Worm (Caenorhabditis elegans) whole organism, late embryonic: ENCODE results near the gene abcf-1.

Source experiments
- C38D4.7 ChIP-seq: fragments of 200-800 bp; sonication (Bioruptor generic); optimal IDR thresholded peaks from 2 replicates; lab custom pipeline; 2018; ENCODE audit warnings: mild to moderate bottlenecking, missing genetic modification characterization, moderate library complexity, missing compliant biosample characterization
- F13H6.1 ChIP-seq: sonication (generic microtip); optimal IDR thresholded peaks from 2 replicates; lab custom pipeline; 2016; ENCODE audit warnings: missing genetic modification characterization, missing compliant biosample characterization
- ama-1 ChIP-seq: fragments of 150-350 bp; optimal IDR thresholded peaks from 2 replicates; lab custom pipeline; 2014
- ceh-14 ChIP-seq: sonication (generic microtip); optimal IDR thresholded peaks from 2 replicates; lab custom pipeline; 2016; ENCODE audit warnings: missing genotype, missing genetic modification characterization, missing compliant biosample characterization
- ceh-19 ChIP-seq: fragments of 200-800 bp; sonication (Bioruptor generic); optimal IDR thresholded peaks from 2 replicates; lab custom pipeline; 2018; ENCODE audit warnings: mild to moderate bottlenecking, missing genetic modification characterization, missing compliant biosample characterization
- ceh-2 ChIP-seq: sonication (generic microtip); optimal IDR thresholded peaks from 2 replicates; lab custom pipeline; 2016; ENCODE audit warnings: missing genotype, missing genetic modification characterization, missing compliant biosample characterization
- ceh-24 ChIP-seq: sonication (generic microtip); optimal IDR thresholded peaks from 2 replicates; lab custom pipeline; 2016; ENCODE audit warnings: mild to moderate bottlenecking, missing genetic modification characterization, missing compliant biosample characterization
- ceh-30 ChIP-seq: fragments of 150-350 bp; optimal IDR thresholded peaks from 2 replicates; lab custom pipeline; 2014; ENCODE audit warnings: missing biosample characterization, missing genetic modification characterization
- ceh-34 ChIP-seq: sonication (generic microtip); optimal IDR thresholded peaks from 2 replicates; lab custom pipeline; 2016; ENCODE audit warnings: mild to moderate bottlenecking, missing genetic modification characterization, missing compliant biosample characterization
- ceh-45 ChIP-seq: fragments of 200-800 bp; sonication (Bioruptor generic); IDR thresholded peaks from 2 replicates; pipeline ENCODE4 v1.3.6; 2022; ENCODE audit warnings: missing genetic modification reagents, missing genetic modification characterization, missing compliant biosample characterization
- ceh-48 ChIP-seq: sonication (generic microtip); optimal IDR thresholded peaks from 2 replicates; lab custom pipeline; 2016; ENCODE audit warnings: missing genetic modification characterization, inconsistent platforms, missing compliant biosample characterization
- ceh-6 ChIP-seq: fragments of 200-800 bp; sonication (Bioruptor generic); optimal IDR thresholded peaks from 2 replicates; lab custom pipeline; 2018; ENCODE audit warnings: mild to moderate bottlenecking, missing genetic modification characterization, missing compliant biosample characterization
- ceh-9 ChIP-seq: sonication (generic microtip); optimal IDR thresholded peaks from 2 replicates; lab custom pipeline; 2016; ENCODE audit warnings: mild to moderate bottlenecking, missing genetic modification characterization, inconsistent platforms, missing compliant biosample characterization
- elt-2 ChIP-seq: sonication (generic microtip); optimal IDR thresholded peaks from 2 replicates; lab custom pipeline; 2016; ENCODE audit warnings: missing genetic modification reagents, missing genetic modification characterization, missing compliant biosample characterization
- elt-4 ChIP-seq: sonication (generic microtip); optimal IDR thresholded peaks from 2 replicates; lab custom pipeline; 2016; ENCODE audit warnings: missing genetic modification characterization, missing compliant biosample characterization
- fkh-10 ChIP-seq: fragments of 150-350 bp; optimal IDR thresholded peaks from 2 replicates; lab custom pipeline; 2014; ENCODE audit warnings: missing biosample characterization, missing genetic modification reagents, missing genetic modification characterization
- fkh-6 ChIP-seq: sonication (generic microtip); optimal IDR thresholded peaks from 2 replicates; lab custom pipeline; 2016; ENCODE audit warnings: missing genetic modification characterization, missing compliant biosample characterization
- gmeb-2 ChIP-seq: sonication (generic microtip); optimal IDR thresholded peaks from 2 replicates; lab custom pipeline; 2016; ENCODE audit warnings: missing genetic modification characterization, inconsistent platforms, missing compliant biosample characterization
- hlh-15 ChIP-seq: sonication (generic microtip); optimal IDR thresholded peaks from 2 replicates; lab custom pipeline; 2016; ENCODE audit warnings: missing genetic modification characterization, missing compliant biosample characterization
- hlh-30 ChIP-seq: sonication (generic microtip); optimal IDR thresholded peaks from 2 replicates; lab custom pipeline; 2017; ENCODE audit warnings: antibody characterized with exemption, missing genetic modification characterization, missing compliant biosample characterization; ENCODE audit not compliant: insufficient read depth
- hlh-6 ChIP-seq: sonication (generic microtip); optimal IDR thresholded peaks from 2 replicates; lab custom pipeline; 2016; ENCODE audit warnings: missing genotype, missing genetic modification characterization, missing compliant biosample characterization
- hlh-8 ChIP-seq: sonication (generic microtip); optimal IDR thresholded peaks from 2 replicates; lab custom pipeline; 2016; ENCODE audit warnings: missing genotype, missing genetic modification characterization, missing compliant biosample characterization
- lin-11 ChIP-seq: fragments of 200-800 bp; sonication (Bioruptor generic); optimal IDR thresholded peaks from 2 replicates; lab custom pipeline; 2018; ENCODE audit warnings: mild to moderate bottlenecking, missing genetic modification characterization, missing compliant biosample characterization
- madf-2 ChIP-seq: sonication (generic microtip); optimal IDR thresholded peaks from 2 replicates; lab custom pipeline; 2017; ENCODE audit warnings: missing genetic modification characterization, missing compliant biosample characterization
- mec-3 ChIP-seq: sonication (generic microtip); optimal IDR thresholded peaks from 2 replicates; lab custom pipeline; 2016; ENCODE audit warnings: borderline replicate concordance, missing genetic modification characterization, missing compliant biosample characterization
- nhr-232 ChIP-seq: sonication (generic microtip); optimal IDR thresholded peaks from 2 replicates; lab custom pipeline; 2016; ENCODE audit warnings: missing genetic modification characterization, missing compliant biosample characterization
- npax-4 ChIP-seq: sonication (generic microtip); optimal IDR thresholded peaks from 2 replicates; lab custom pipeline; 2016; ENCODE audit warnings: missing genetic modification characterization, missing compliant biosample characterization
- pag-3 ChIP-seq: sonication (generic microtip); optimal IDR thresholded peaks from 2 replicates; lab custom pipeline; 2016; ENCODE audit warnings: missing compliant biosample characterization, missing genetic modification characterization, borderline replicate concordance
- pat-9 ChIP-seq: fragments of 200-800 bp; sonication (Bioruptor generic); optimal IDR thresholded peaks from 2 replicates; lab custom pipeline; 2018; ENCODE audit warnings: mild to moderate bottlenecking, missing genetic modification characterization, moderate library complexity, missing compliant biosample characterization
- pha-2 ChIP-seq: sonication (generic microtip); optimal IDR thresholded peaks from 2 replicates; lab custom pipeline; 2017; ENCODE audit warnings: mild to moderate bottlenecking, missing genetic modification characterization, missing compliant biosample characterization
- pha-4 ChIP-seq: fragments of 150-350 bp; optimal IDR thresholded peaks from 2 replicates; lab custom pipeline; 2018; ENCODE audit warnings: missing biosample characterization, missing genetic modification reagents, missing genetic modification characterization
- pqm-1 ChIP-seq: sonication (generic microtip); optimal IDR thresholded peaks from 2 replicates; lab custom pipeline; 2016; ENCODE audit warnings: missing genetic modification characterization, missing compliant biosample characterization
- pros-1 ChIP-seq: fragments of 150-350 bp; optimal IDR thresholded peaks from 2 replicates; lab custom pipeline; 2014; ENCODE audit warnings: missing biosample characterization, missing genetic modification reagents, missing genetic modification characterization
- ref-2 ChIP-seq: sonication (generic microtip); optimal IDR thresholded peaks from 2 replicates; lab custom pipeline; 2016; ENCODE audit warnings: missing genetic modification characterization, missing compliant biosample characterization
- sdc-2 ChIP-seq: sonication (generic microtip); optimal IDR thresholded peaks from 2 replicates; lab custom pipeline; 2016; ENCODE audit warnings: missing genotype, missing genetic modification characterization, missing compliant biosample characterization
- sox-2 ChIP-seq: fragments of 200-800 bp; sonication (Bioruptor generic); IDR thresholded peaks from 2 replicates; pipeline ENCODE4 v1.3.6; 2022; ENCODE audit warnings: missing genetic modification reagents, missing genetic modification characterization, missing compliant biosample characterization
- tbx-7 ChIP-seq: sonication (generic microtip); optimal IDR thresholded peaks from 2 replicates; lab custom pipeline; 2016; ENCODE audit warnings: missing genotype, missing genetic modification characterization, missing compliant biosample characterization
- ttx-3 ChIP-seq: sonication (generic microtip); optimal IDR thresholded peaks from 2 replicates; lab custom pipeline; 2016; ENCODE audit warnings: missing genetic modification reagents, missing genetic modification characterization, missing compliant biosample characterization
- unc-3 ChIP-seq, 2 experiments: fragments of 200-800 bp in 1 of 2; sonication (Bioruptor generic) in 1 of 2; sonication (generic microtip) in 1 of 2; conservative IDR thresholded peaks in 1 of 2; optimal IDR thresholded peaks in 1 of 2; 2 replicates each; pipeline versions ENCODE4 v1.3.6 to Lab custom; 2016 to 2022; ENCODE audit warnings: missing compliant biosample characterization in 2 of 2, missing genetic modification characterization in 2 of 2, missing genetic modification reagents in 1 of 2
- unc-42 ChIP-seq: sonication (generic microtip); optimal IDR thresholded peaks from 2 replicates; lab custom pipeline; 2016; ENCODE audit warnings: missing genotype, missing genetic modification characterization, missing compliant biosample characterization
- unc-86 ChIP-seq: sonication (generic microtip); optimal IDR thresholded peaks from 2 replicates; lab custom pipeline; 2016; ENCODE audit warnings: missing genetic modification characterization, missing compliant biosample characterization
- zip-5 ChIP-seq: sonication (generic microtip); optimal IDR thresholded peaks from 2 replicates; lab custom pipeline; 2016; ENCODE audit warnings: missing genetic modification characterization, missing compliant biosample characterization

Gene abcf-1

DNA sequence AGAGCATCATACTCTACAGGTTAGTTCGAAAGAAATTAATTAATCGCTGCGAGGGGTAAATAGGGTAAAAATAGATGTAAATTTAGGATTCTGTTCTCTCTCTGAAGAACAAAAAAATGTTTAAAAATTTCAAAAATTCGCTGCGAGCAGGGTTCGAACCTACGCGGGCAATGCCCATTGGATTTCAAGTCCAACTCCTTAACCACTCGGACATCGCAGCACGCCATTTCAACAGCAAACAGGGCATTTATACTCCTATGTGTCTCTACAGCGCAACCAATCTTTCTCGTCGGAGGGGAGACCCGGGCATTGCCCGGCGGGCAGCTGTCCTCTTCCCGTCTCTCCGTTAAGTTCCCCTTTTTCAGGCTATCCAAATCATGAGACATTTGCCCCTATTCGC is 17.1 kb upstream of the abcf-1 start (continued):
- TF ChIP-seq hlh-30 (tag; lab: Kevin White, UChicago) (peak; percentile 30), ceh-30 (peak; percentile 38), fkh-6 (peak; percentile 92), F13H6.1 (tag; lab: Kevin White, UChicago) (peak; percentile 81), ttx-3 (tag; lab: Kevin White, UChicago) (peak; percentile 88), hlh-8 (tag; lab: Kevin White, UChicago) (peak; percentile 51), C38D4.7 (peak; percentile 89), pag-3 (peak; percentile 71), elt-4 (tag; lab: Kevin White, UChicago) (peak; percentile 84), tbx-7 (no peak), hlh-15 (tag; lab: Kevin White, UChicago) (peak; percentile 86), fkh-10 (GFP tag; lab: Kevin White, UChicago) (peak; percentile 81), ama-1 (lab: Kevin White, UChicago) (no peak), ceh-45 (GFP tag; lab: Robert Waterston, UW) (peak; percentile 96), ceh-14 (tag; lab: Kevin White, UChicago) (peak; percentile 88), sox-2 (GFP tag; lab: Robert Waterston, UW) (peak; percentile 88), unc-86 (tag; lab: Kevin White, UChicago) (peak; percentile 88), unc-3 (GFP tag; conservative IDR thresholded peaks at IDR 0.05; lab: Robert Waterston, UW) (peak; percentile 96), unc-3 (tag; optimal IDR thresholded peaks at IDR 0.05; lab: Kevin White, UChicago) (peak; percentile 84), nhr-232 (tag; lab: Kevin White, UChicago) (peak; percentile 89), ceh-19 (peak; percentile 95), ceh-9 (tag; lab: Kevin White, UChicago) (peak; percentile 84), unc-42 (peak; percentile 68), sdc-2 (tag; lab: Kevin White, UChicago) (peak; percentile 73), pha-2 (tag; lab: Kevin White, UChicago) (peak; percentile 92), npax-4 (tag; lab: Kevin White, UChicago) (peak; percentile 76), pha-4 (no peak), madf-2 (peak; percentile 91), pqm-1 (tag; lab: Kevin White, UChicago) (peak; percentile 78), pat-9 (peak; percentile 87), ceh-24 (tag; lab: Kevin White, UChicago) (peak; percentile 47), lin-11 (tag; lab: Kevin White, UChicago) (peak; percentile 86), hlh-6 (tag; lab: Kevin White, UChicago) (peak; percentile 96), ceh-6 (peak; percentile 92), mec-3 (tag; lab: Kevin White, UChicago) (no peak), pros-1 (tag; lab: Kevin White, UChicago) (no peak), elt-2 (tag; lab: Kevin White, UChicago) (peak; percentile 96), ceh-48 (tag; lab: Kevin White, UChicago) (peak; percentile 77), ceh-34 (tag; lab: Kevin White, UChicago) (peak; percentile 89)

ce11 chrV:12773852-12774251 is 10.7 kb upstream of the abcf-1 start:
- no peak for TF ChIP-seq ref-2 (tag; lab: Kevin White, UChicago)
- TF ChIP-seq C38D4.7, result no peak
- no peak for TF ChIP-seq zip-5 (tag; lab: Kevin White, UChicago)
- TF ChIP-seq gmeb-2, result no peak
- TF ChIP-seq unc-3 (GFP tag; conservative IDR thresholded peaks at IDR 0.05; lab: Robert Waterston, UW), result no peak
- TF ChIP-seq unc-3 (tag; optimal IDR thresholded peaks at IDR 0.05; lab: Kevin White, UChicago), result no peak
- TF ChIP-seq pqm-1 (tag; lab: Kevin White, UChicago), result no peak
- TF ChIP-seq ceh-2 (tag; lab: Kevin White, UChicago), result no peak
- TF ChIP-seq sdc-2 (tag; lab: Kevin White, UChicago), result no peak
- no peak for TF ChIP-seq ceh-9 (tag; lab: Kevin White, UChicago)
- TF ChIP-seq hlh-8 (tag; lab: Kevin White, UChicago), result no peak
